Worm (Caenorhabditis elegans) whole organism, young adult: ENCODE measurements around the gene F58H1.6.

ENCODE experiments used
- B0035.1 ChIP-seq: sonication (generic microtip); optimal IDR thresholded peaks from 2 replicates; lab custom pipeline; 2016; ENCODE audit warnings: missing genetic modification characterization, mild to moderate bottlenecking, missing compliant biosample characterization, missing genotype, missing genetic modification reagents
- F10E7.11 ChIP-seq: sonication (generic microtip); optimal IDR thresholded peaks from 2 replicates; lab custom pipeline; 2017; ENCODE audit warnings: mild to moderate bottlenecking, missing genetic modification characterization, moderate library complexity, missing compliant biosample characterization
- F33H1.4 ChIP-seq: fragments of 200-800 bp; sonication (Bioruptor generic); IDR thresholded peaks from 2 replicates; pipeline ENCODE4 v1.3.6; 2022; ENCODE audit warnings: missing genetic modification reagents, missing genetic modification characterization, missing compliant biosample characterization
- F52B5.7 ChIP-seq: sonication (generic microtip); optimal IDR thresholded peaks from 2 replicates; lab custom pipeline; 2016; ENCODE audit warnings: mild to moderate bottlenecking, missing genetic modification characterization, missing compliant biosample characterization
- F57A8.1 ChIP-seq: fragments of 200-800 bp; sonication (Bioruptor generic); optimal IDR thresholded peaks from 2 replicates; lab custom pipeline; 2018; ENCODE audit warnings: mild to moderate bottlenecking, missing genetic modification characterization, moderate library complexity, missing compliant biosample characterization
- F57C9.4 ChIP-seq: sonication (generic microtip); optimal IDR thresholded peaks from 2 replicates; lab custom pipeline; 2017; ENCODE audit warnings: mild to moderate bottlenecking, missing genetic modification characterization, missing compliant biosample characterization
- K11D2.4 ChIP-seq: fragments of 200-800 bp; sonication (Bioruptor generic); IDR thresholded peaks from 2 replicates; pipeline ENCODE4 v1.3.6; 2022; ENCODE audit warnings: missing genetic modification reagents, missing genetic modification characterization, missing compliant biosample characterization
- K12H6.12 ChIP-seq: fragments of 200-800 bp; sonication (Bioruptor generic); optimal IDR thresholded peaks from 2 replicates; lab custom pipeline; 2018; ENCODE audit warnings: mild to moderate bottlenecking, missing genetic modification characterization, missing compliant biosample characterization
- Y53F4B.3 ChIP-seq: fragments of 200-800 bp; sonication (Bioruptor generic); IDR thresholded peaks from 2 replicates; pipeline ENCODE4 v1.3.6; 2022; ENCODE audit warnings: missing genetic modification reagents, missing genetic modification characterization, missing compliant biosample characterization
- Y53G8AR.9 ChIP-seq: fragments of 200-800 bp; sonication (Bioruptor generic); conservative IDR thresholded peaks from 2 replicates; pipeline ENCODE4 v1.3.6; 2022; ENCODE audit warnings: missing genetic modification reagents, missing genetic modification characterization, missing compliant biosample characterization
- Y56A3A.18 ChIP-seq: fragments of 200-800 bp; sonication (Bioruptor generic); IDR thresholded peaks from 2 replicates; pipeline ENCODE4 v1.3.6; 2022; ENCODE audit warnings: missing genetic modification reagents, missing genetic modification characterization, missing compliant biosample characterization
- Y67H2A.10 ChIP-seq: fragments of 200-800 bp; sonication (Bioruptor generic); conservative IDR thresholded peaks from 2 replicates; pipeline ENCODE4 v1.3.6; 2022; ENCODE audit warnings: missing genetic modification reagents, missing genetic modification characterization, missing compliant biosample characterization
- Y95B8A.8 ChIP-seq: fragments of 200-800 bp; sonication (Bioruptor generic); IDR thresholded peaks from 2 replicates; pipeline ENCODE4 v1.3.6; 2022; ENCODE audit warnings: missing genetic modification reagents, missing genetic modification characterization, missing compliant biosample characterization
- ZK185.1 ChIP-seq: sonication (generic microtip); optimal IDR thresholded peaks from 2 replicates; lab custom pipeline; 2016; ENCODE audit warnings: mild to moderate bottlenecking, missing genetic modification characterization, missing compliant biosample characterization; ENCODE audit not compliant: poor library complexity, severe bottlenecking
- ama-1 ChIP-seq, 3 experiments: fragments of 150-350 bp in 1 of 3; sonication (generic microtip) in 2 of 3; optimal IDR thresholded peaks; 2 replicates each; lab custom pipeline; 2014 to 2018; ENCODE audit warnings: missing biosample characterization in 2 of 3, missing genetic modification characterization in 2 of 3, missing genetic modification reagents in 2 of 3
- aptf-2 ChIP-seq: fragments of 200-800 bp; sonication (Bioruptor generic); conservative IDR thresholded peaks from 2 replicates; pipeline ENCODE4 v1.3.6; 2022; ENCODE audit warnings: missing genetic modification reagents, missing genetic modification characterization, missing compliant biosample characterization
- athp-1 ChIP-seq: sonication (generic microtip); optimal IDR thresholded peaks from 2 replicates; lab custom pipeline; 2017; ENCODE audit warnings: mild to moderate bottlenecking, missing genetic modification characterization, missing compliant biosample characterization
- attf-6 ChIP-seq: fragments of 200-800 bp; sonication (Bioruptor generic); IDR thresholded peaks from 2 replicates; pipeline ENCODE4 v1.3.6; 2022; ENCODE audit warnings: missing genetic modification reagents, missing genetic modification characterization, missing compliant biosample characterization
- bed-1 ChIP-seq: fragments of 200-800 bp; sonication (Bioruptor generic); IDR thresholded peaks from 2 replicates; pipeline ENCODE4 v1.3.6; 2022; ENCODE audit warnings: missing genetic modification reagents, missing genetic modification characterization, missing compliant biosample characterization
- bed-2 ChIP-seq: fragments of 200-800 bp; sonication (Bioruptor generic); IDR thresholded peaks from 2 replicates; pipeline ENCODE4 v1.3.6; 2022; ENCODE audit warnings: missing genetic modification reagents, missing genetic modification characterization, missing compliant biosample characterization
- ccch-3 ChIP-seq: fragments of 200-800 bp; sonication (Bioruptor generic); optimal IDR thresholded peaks from 2 replicates; lab custom pipeline; 2018; ENCODE audit warnings: mild to moderate bottlenecking, missing genetic modification characterization, missing compliant biosample characterization
- ceh-100 ChIP-seq: fragments of 200-800 bp; sonication (Bioruptor generic); IDR thresholded peaks from 2 replicates; pipeline ENCODE4 v1.3.6; 2022; ENCODE audit warnings: missing genetic modification reagents, missing genetic modification characterization, missing compliant biosample characterization
- ceh-27 ChIP-seq: fragments of 200-800 bp; sonication (Bioruptor generic); optimal IDR thresholded peaks from 2 replicates; lab custom pipeline; 2018; ENCODE audit warnings: mild to moderate bottlenecking, missing genetic modification characterization, moderate library complexity, missing compliant biosample characterization
- die-1 ChIP-seq: sonication (generic microtip); optimal IDR thresholded peaks from 2 replicates; lab custom pipeline; 2016; ENCODE audit warnings: missing genotype, mild to moderate bottlenecking, missing genetic modification characterization, missing compliant biosample characterization
- efl-1 ChIP-seq: fragments of 150-350 bp; optimal IDR thresholded peaks from 2 replicates; lab custom pipeline; 2014; ENCODE audit warnings: missing biosample characterization, missing genetic modification reagents, missing genetic modification characterization
- hrde-1 ChIP-seq: sonication (generic microtip); optimal IDR thresholded peaks from 2 replicates; lab custom pipeline; 2016; ENCODE audit warnings: missing genetic modification characterization, mild to moderate bottlenecking, missing compliant biosample characterization, moderate library complexity, missing genotype, missing genetic modification reagents, borderline replicate concordance
- hsf-1 ChIP-seq: fragments of 200-800 bp; sonication (Bioruptor generic); IDR thresholded peaks from 2 replicates; pipeline ENCODE4 v1.3.6; 2022; ENCODE audit warnings: missing genetic modification reagents, missing genetic modification characterization, missing compliant biosample characterization
- lin-35 ChIP-seq, 3 experiments: fragments of 150-350 bp in 2 of 3; sonication (generic microtip) in 1 of 3; optimal IDR thresholded peaks; 2 replicates each; lab custom pipeline; 2014 to 2018; ENCODE audit warnings: missing biosample characterization in 3 of 3, missing genetic modification characterization in 3 of 3, missing genetic modification reagents in 3 of 3
- madf-10 ChIP-seq: sonication (generic microtip); optimal IDR thresholded peaks from 2 replicates; lab custom pipeline; 2016; ENCODE audit warnings: mild to moderate bottlenecking, missing genetic modification characterization, missing compliant biosample characterization
- madf-6 ChIP-seq: fragments of 200-800 bp; sonication (Bioruptor generic); IDR thresholded peaks from 2 replicates; pipeline ENCODE4 v1.3.6; 2022; ENCODE audit warnings: missing genetic modification reagents, missing genetic modification characterization, missing compliant biosample characterization
- mel-28 ChIP-seq: sonication (generic microtip); optimal IDR thresholded peaks from 2 replicates; lab custom pipeline; 2016; ENCODE audit warnings: borderline replicate concordance, mild to moderate bottlenecking, missing genetic modification characterization, missing compliant biosample characterization
- nfya-1 ChIP-seq: sonication (generic microtip); optimal IDR thresholded peaks from 2 replicates; lab custom pipeline; 2017; ENCODE audit warnings: antibody characterized with exemption, missing compliant biosample characterization, missing genetic modification characterization, borderline replicate concordance; ENCODE audit not compliant: insufficient read depth
- nfya-2 ChIP-seq: fragments of 200-800 bp; sonication (Bioruptor generic); IDR thresholded peaks from 2 replicates; pipeline ENCODE4 v1.3.6; 2022; ENCODE audit warnings: missing genetic modification reagents, missing genetic modification characterization, missing compliant biosample characterization
- nhr-90 ChIP-seq: sonication (generic microtip); optimal IDR thresholded peaks from 2 replicates; lab custom pipeline; 2016; ENCODE audit warnings: missing genotype, mild to moderate bottlenecking, missing genetic modification characterization, missing compliant biosample characterization
- rec-8 ChIP-seq, 2 experiments: sonication (generic microtip); optimal IDR thresholded peaks; 2 replicates each; lab custom pipeline; 2016; ENCODE audit warnings: mild to moderate bottlenecking in 2 of 2, missing genetic modification characterization in 2 of 2, missing genetic modification reagents in 2 of 2, missing genotype in 2 of 2, missing biosample characterization in 1 of 2, missing compliant biosample characterization in 1 of 2, moderate library complexity in 1 of 2
- repo-1 ChIP-seq: sonication (generic microtip); optimal IDR thresholded peaks from 2 replicates; lab custom pipeline; 2017; ENCODE audit warnings: mild to moderate bottlenecking, missing genetic modification characterization, missing compliant biosample characterization
- rpc-1 ChIP-seq, 2 experiments: fragments of 150-350 bp in 1 of 2; sonication (generic microtip) in 1 of 2; optimal IDR thresholded peaks; 2 replicates each; lab custom pipeline; 2014 to 2018; ENCODE audit warnings: missing biosample characterization in 1 of 2, missing genetic modification characterization in 1 of 2, missing genetic modification reagents in 1 of 2, missing genotype in 1 of 2
- snpc-1.1 ChIP-seq: sonication (generic microtip); optimal IDR thresholded peaks from 2 replicates; lab custom pipeline; 2017; ENCODE audit warnings: missing genetic modification characterization, mild to moderate bottlenecking, missing compliant biosample characterization, antibody characterized with exemption, moderate library complexity, missing genotype, missing genetic modification reagents; ENCODE audit not compliant: insufficient read depth
- snpc-1.3 ChIP-seq: sonication (generic microtip); optimal IDR thresholded peaks from 2 replicates; lab custom pipeline; 2017; ENCODE audit warnings: missing genetic modification characterization, mild to moderate bottlenecking, missing compliant biosample characterization, antibody characterized with exemption, moderate library complexity, missing genotype, missing genetic modification reagents; ENCODE audit not compliant: insufficient read depth
- somi-1 ChIP-seq: fragments of 200-800 bp; sonication (Bioruptor generic); optimal IDR thresholded peaks from 2 replicates; lab custom pipeline; 2018; ENCODE audit warnings: mild to moderate bottlenecking, missing genetic modification characterization, missing compliant biosample characterization
- tbp1 ChIP-seq: fragments of 200-800 bp; sonication (Bioruptor generic); optimal IDR thresholded peaks from 2 replicates; lab custom pipeline; 2018; ENCODE audit warnings: mild to moderate bottlenecking, missing genetic modification characterization, missing compliant biosample characterization
- zfh-2 ChIP-seq: fragments of 200-800 bp; sonication (Bioruptor generic); conservative IDR thresholded peaks from 2 replicates; pipeline ENCODE4 v1.3.6; 2022; ENCODE audit warnings: missing genetic modification reagents, missing genetic modification characterization, missing compliant biosample characterization
- ztf-18 ChIP-seq: sonication (generic microtip); optimal IDR thresholded peaks from 2 replicates; lab custom pipeline; 2016; ENCODE audit warnings: missing genotype, mild to moderate bottlenecking, missing genetic modification characterization, missing compliant biosample characterization
- ztf-22 ChIP-seq: fragments of 200-800 bp; sonication (Bioruptor generic); optimal IDR thresholded peaks from 2 replicates; lab custom pipeline; 2018; ENCODE audit warnings: mild to moderate bottlenecking, missing genetic modification characterization, moderate library complexity, missing compliant biosample characterization
- ztf-25 ChIP-seq: fragments of 200-800 bp; sonication (Bioruptor generic); IDR thresholded peaks from 2 replicates; pipeline ENCODE4 v1.3.6; 2022; ENCODE audit warnings: missing genetic modification reagents, missing genetic modification characterization, missing compliant biosample characterization

F58H1.6 gene

ce11 chrV:11934848-11935247, 7.6 kb upstream of the F58H1.6 start, which contains the start of gene F58H1.8:
TSS of gene F58H1.8 (plus strand) at chrV:11935148.
- TF ChIP-seq Y95B8A.8 (GFP tag; lab: Robert Waterston, UW) (no peak), rec-8 (tag; optimal IDR thresholded peaks at IDR 0.05; lab: Kevin White, UChicago) (no peak), athp-1 (no peak), bed-1 (no peak), ama-1 (optimal IDR thresholded peaks at IDR 0.05; lab: Kevin White, UChicago) (no peak), ama-1 (GFP tag; optimal IDR thresholded peaks at IDR 0.05; lab: Kevin White, UChicago) (no peak), efl-1 (GFP tag; lab: Kevin White, UChicago) (no peak), K12H6.12 (tag; lab: Kevin White, UChicago) (no peak), rpc-1 (optimal IDR thresholded peaks at IDR 0.05; lab: Kevin White, UChicago) (no peak), rpc-1 (tag; optimal IDR thresholded peaks at IDR 0.05; lab: Kevin White, UChicago) (no peak), Y67H2A.10 (GFP tag; lab: Robert Waterston, UW) (no peak), F57A8.1 (GFP tag; lab: Kevin White, UChicago) (no peak), aptf-2 (GFP tag; lab: Robert Waterston, UW) (no peak), ztf-25 (no peak), bed-2 (GFP tag; lab: Robert Waterston, UW) (no peak), F57C9.4 (tag; lab: Kevin White, UChicago) (no peak), snpc-1.1 (tag; lab: Kevin White, UChicago) (no peak), snpc-1.3 (no peak), ceh-100 (GFP tag; lab: Robert Waterston, UW) (no peak), ztf-18 (tag; lab: Kevin White, UChicago) (no peak)

- TF ChIP-seq somi-1 (GFP tag; lab: Kevin White, UChicago) (no peak), nfya-1 (tag; lab: Kevin White, UChicago) (no peak), mel-28 (tag; lab: Kevin White, UChicago) (no peak), nhr-90 (tag; lab: Kevin White, UChicago) (no peak), K12H6.12 (tag; lab: Kevin White, UChicago) (no peak), K11D2.4 (GFP tag; lab: Robert Waterston, UW) (no peak), die-1 (tag; lab: Kevin White, UChicago) (no peak), F10E7.11 (tag; lab: Kevin White, UChicago) (no peak), tbp1 (GFP tag; lab: Kevin White, UChicago) (no peak), lin-35 (GFP tag; optimal IDR thresholded peaks at IDR 0.05; lab: Kevin White, UChicago) (no peak), attf-6 (GFP tag; lab: Robert Waterston, UW) (no peak), hsf-1 (GFP tag; lab: Robert Waterston, UW) (no peak), B0035.1 (tag; lab: Kevin White, UChicago) (no peak), madf-10 (no peak), ceh-27 (GFP tag; lab: Kevin White, UChicago) (no peak), Y56A3A.18 (GFP tag; lab: Robert Waterston, UW) (no peak), repo-1 (no peak), ama-1 (optimal IDR thresholded peaks at IDR 0.05; lab: Kevin White, UChicago) (no peak), ama-1 (GFP tag; optimal IDR thresholded peaks at IDR 0.05; lab: Kevin White, UChicago) (no peak)
These were observed 4.7 kb upstream of the F58H1.6 start, which contains the start of gene gpla-1 for ce11 chrV:11937710-11938109. TSS of gene gpla-1 (minus strand) at chrV:11937810.

- TF ChIP-seq F33H1.4 (GFP tag; lab: Robert Waterston, UW) = no peak
- TF ChIP-seq ccch-3 (GFP tag; lab: Kevin White, UChicago) = no peak
- no peak for TF ChIP-seq hrde-1 (tag; lab: Kevin White, UChicago)
- TF ChIP-seq ztf-22 (GFP tag; lab: Kevin White, UChicago) = no peak
- TF ChIP-seq madf-6 (GFP tag; lab: Robert Waterston, UW) = no peak
- no peak for TF ChIP-seq zfh-2 (GFP tag; lab: Robert Waterston, UW)
- TF ChIP-seq ZK185.1 (tag; lab: Kevin White, UChicago) = no peak
- TF ChIP-seq Y53F4B.3 = no peak
- TF ChIP-seq F52B5.7 (tag; lab: Kevin White, UChicago) = no peak
- no peak for TF ChIP-seq nfya-2 (GFP tag; lab: Robert Waterston, UW)
- TF ChIP-seq Y53G8AR.9 (GFP tag; lab: Robert Waterston, UW) = no peak
- TF ChIP-seq, all 124 proteins: peak for 0
These were observed 2.1 kb upstream of the F58H1.6 start for ce11 chrV:11940329-11940728.
